Worm (Caenorhabditis elegans): ENCODE results near the gene got-2.2.
A peak's percentile ranks its signal among the peaks of the same experiment; 100 is the strongest.

The got-2.2 gene

ce11 chrX:6289038-6289437 lies 48.3 kb downstream of the got-2.2 start:
- no peak for TF ChIP-seq nhr-21 (tag; optimal IDR thresholded peaks at IDR 0.05)
- TF ChIP-seq ZK546.5 (tag; optimal IDR thresholded peaks at IDR 0.05): no peak
- no peak for TF ChIP-seq nhr-77 (tag; optimal IDR thresholded peaks at IDR 0.05)
- no peak for TF ChIP-seq elt-3 (tag; optimal IDR thresholded peaks at IDR 0.05)
- no peak for TF ChIP-seq lin-13 (GFP tag; optimal IDR thresholded peaks at IDR 0.05)

ce11 chrX:6291632-6292031 lies 50.8 kb downstream of the got-2.2 start, which contains the start of gene lev-9:
lev-9 (minus strand) TSS chrX:6291732.
- TF ChIP-seq nhr-129 (tag; optimal IDR thresholded peaks at IDR 0.05) (no peak), nhr-10 (tag; optimal IDR thresholded peaks at IDR 0.05) (no peak), ztf-11 (tag; optimal IDR thresholded peaks at IDR 0.05) (no peak), unc-55 (GFP tag; optimal IDR thresholded peaks at IDR 0.05) (no peak), nhr-77 (tag; optimal IDR thresholded peaks at IDR 0.05) (no peak), nhr-25 (tag; optimal IDR thresholded peaks at IDR 0.05) (no peak), dmd-4 (tag; optimal IDR thresholded peaks at IDR 0.05) (no peak), ama-1 (optimal IDR thresholded peaks at IDR 0.05) (no peak)

- TF ChIP-seq unc-62 (GFP tag; optimal IDR thresholded peaks at IDR 0.05) (no peak), unc-39 (tag; optimal IDR thresholded peaks at IDR 0.05) (no peak), unc-55 (GFP tag; optimal IDR thresholded peaks at IDR 0.05) (peak; percentile 67), skn-1 (tag; optimal IDR thresholded peaks at IDR 0.05) (no peak), nhr-6 (tag; optimal IDR thresholded peaks at IDR 0.05) (peak; percentile 17), C34F6.9 (tag; optimal IDR thresholded peaks at IDR 0.05) (peak; percentile 41), lin-13 (GFP tag; optimal IDR thresholded peaks at IDR 0.05) (peak; percentile 60), mbf-1 (tag; optimal IDR thresholded peaks at IDR 0.05) (no peak), F13H6.1 (tag; optimal IDR thresholded peaks at IDR 0.05) (peak; percentile 60), nhr-21 (tag; optimal IDR thresholded peaks at IDR 0.05) (peak; percentile 56), gmeb-1 (tag; optimal IDR thresholded peaks at IDR 0.05) (peak; percentile 6), Y55F3AM.14 (GFP tag; optimal IDR thresholded peaks at IDR 0.05) (peak; percentile 50), nhr-12 (tag; optimal IDR thresholded peaks at IDR 0.05) (no peak), dmd-4 (tag; optimal IDR thresholded peaks at IDR 0.05) (no peak), ceh-16 (tag; optimal IDR thresholded peaks at IDR 0.05) (peak; percentile 15), sem-4 (tag; optimal IDR thresholded peaks at IDR 0.05) (peak; percentile 61), nhr-25 (tag; optimal IDR thresholded peaks at IDR 0.05) (peak; percentile 17), nhr-129 (tag; optimal IDR thresholded peaks at IDR 0.05) (peak; percentile 48), mab-5 (tag; optimal IDR thresholded peaks at IDR 0.05) (peak; percentile 27), sma-3 (GFP tag; optimal IDR thresholded peaks at IDR 0.05) (peak; percentile 36), sma-9 (GFP tag; optimal IDR thresholded peaks at IDR 0.05) (peak; percentile 63), sma-9 (tag; optimal IDR thresholded peaks at IDR 0.05) (no peak), R02D3.7 (tag; optimal IDR thresholded peaks at IDR 0.05) (no peak), crh-2 (tag; optimal IDR thresholded peaks at IDR 0.05) (peak; percentile 52), fos-1 (tag; optimal IDR thresholded peaks at IDR 0.05) (peak; percentile 58), lsy-2 (tag; optimal IDR thresholded peaks at IDR 0.05) (peak in 1 of 2 experiments; percentile 47), lin-11 (tag; optimal IDR thresholded peaks at IDR 0.05) (peak; percentile 59)
Measured at ce11 chrX:6292143-6292542, 51.4 kb downstream of the got-2.2 start.

Data from whole organism, L2 larva.